Fruit fly (Drosophila melanogaster) whole organism, adult: Measurements from ENCODE around the gene TBC1D23.

Experiments used
- CG11617 ChIP-seq: fragments of 200-800 bp; sonication (Bioruptor generic); optimal IDR thresholded peaks from 2 replicates; lab custom pipeline; 2017; ENCODE audit warnings: mild to moderate bottlenecking, missing biosample characterization, missing genetic modification reagents, missing genetic modification characterization
- CG12768 ChIP-seq: fragments of 200-800 bp; sonication (Bioruptor generic); optimal IDR thresholded peaks from 2 replicates; lab custom pipeline; 2017; ENCODE audit warnings: missing biosample characterization, missing genetic modification characterization, mild to moderate bottlenecking, moderate library complexity, missing genetic modification reagents
- CG14711 ChIP-seq: fragments of 200-800 bp; sonication (Bioruptor generic); optimal IDR thresholded peaks from 2 replicates; lab custom pipeline; 2018; ENCODE audit warnings: missing biosample characterization, mild to moderate bottlenecking, missing genetic modification characterization, moderate library complexity
- CG1620 ChIP-seq: fragments of 200-800 bp; sonication (Bioruptor generic); optimal IDR thresholded peaks from 2 replicates; lab custom pipeline; 2016; ENCODE audit warnings: missing biosample characterization, missing genetic modification characterization
- CG33017 ChIP-seq: fragments of 200-800 bp; sonication (Bioruptor generic); optimal IDR thresholded peaks from 2 replicates; lab custom pipeline; 2018; ENCODE audit warnings: missing biosample characterization, mild to moderate bottlenecking, missing genetic modification characterization, moderate library complexity
- CG5204 ChIP-seq: fragments of 200-800 bp; sonication (Bioruptor generic); optimal IDR thresholded peaks from 2 replicates; lab custom pipeline; 2016; ENCODE audit warnings: missing biosample characterization, missing genetic modification characterization
- CG7045 ChIP-seq: fragments of 200-800 bp; sonication (Bioruptor generic); optimal IDR thresholded peaks from 2 replicates; lab custom pipeline; 2017; ENCODE audit warnings: missing biosample characterization, mild to moderate bottlenecking, missing genetic modification characterization
- CG7101 ChIP-seq: fragments of 200-800 bp; sonication (Bioruptor generic); optimal IDR thresholded peaks from 2 replicates; lab custom pipeline; 2018; ENCODE audit warnings: missing biosample characterization, mild to moderate bottlenecking, missing genetic modification characterization, moderate library complexity
- Clk ChIP-seq: fragments of 200-800 bp; sonication (Bioruptor generic); optimal IDR thresholded peaks from 2 replicates; lab custom pipeline; 2017; ENCODE audit warnings: missing biosample characterization, missing genetic modification characterization
- Crg-1 ChIP-seq: fragments of 200-800 bp; sonication (Bioruptor generic); optimal IDR thresholded peaks from 2 replicates; lab custom pipeline; 2016; ENCODE audit warnings: missing biosample characterization, missing genetic modification characterization
- Hr96 ChIP-seq: fragments of 200-800 bp; sonication (Bioruptor generic); optimal IDR thresholded peaks from 2 replicates; lab custom pipeline; 2016; ENCODE audit warnings: missing biosample characterization, missing genetic modification characterization
- Mnt ChIP-seq: fragments of 200-800 bp; sonication (Bioruptor generic); optimal IDR thresholded peaks from 2 replicates; lab custom pipeline; 2016; ENCODE audit warnings: missing biosample characterization, mild to moderate bottlenecking, missing genetic modification characterization
- bab1 ChIP-seq: fragments of 200-800 bp; sonication (Bioruptor generic); optimal IDR thresholded peaks from 3 replicates; lab custom pipeline; 2019; ENCODE audit warnings: missing biosample characterization, mild to moderate bottlenecking, missing genetic modification characterization, moderate library complexity
- cic ChIP-seq: fragments of 200-800 bp; sonication (Bioruptor generic); optimal IDR thresholded peaks from 2 replicates; lab custom pipeline; 2017; ENCODE audit warnings: missing biosample characterization, mild to moderate bottlenecking, missing genetic modification characterization, moderate library complexity
- cnc ChIP-seq, 2 experiments: fragments of >200 bp; optimal IDR thresholded peaks; 2 replicates each; lab custom pipeline; 2017
- kay ChIP-seq: fragments of 200-800 bp; sonication (Bioruptor generic); peaks from one replicate; lab custom pipeline; 2016; ENCODE audit warnings: missing biosample characterization, missing genetic modification characterization, borderline replicate concordance
- ovo ChIP-seq: fragments of 200-800 bp; sonication (Bioruptor generic); optimal IDR thresholded peaks from 2 replicates; lab custom pipeline; 2016; ENCODE audit warnings: missing biosample characterization, missing genetic modification characterization
- pad ChIP-seq: fragments of 200-800 bp; sonication (Bioruptor generic); optimal IDR thresholded peaks from 3 replicates; lab custom pipeline; 2017; ENCODE audit warnings: missing biosample characterization, missing genetic modification characterization, mild to moderate bottlenecking, moderate library complexity, missing genetic modification reagents
- tj ChIP-seq: fragments of 200-800 bp; sonication (Bioruptor generic); optimal IDR thresholded peaks from 3 replicates; lab custom pipeline; 2017; ENCODE audit warnings: missing biosample characterization, mild to moderate bottlenecking, missing genetic modification characterization, moderate library complexity
- toe ChIP-seq: fragments of 200-800 bp; sonication (Bioruptor generic); optimal IDR thresholded peaks from 2 replicates; lab custom pipeline; 2016; ENCODE audit warnings: missing biosample characterization, missing genetic modification characterization

The TBC1D23 gene

dm6 chr2L:1156592-1157249, 27.6 kb downstream of the TBC1D23 start:
- TF ChIP-seq cic (GFP tag; lab: Kevin White, UChicago) (no peak), bab1 (GFP tag; lab: Kevin White, UChicago) (no peak), ovo (no peak), Crg-1 (GFP tag; lab: Kevin White, UChicago) (no peak), CG5204 (GFP tag; lab: Kevin White, UChicago) (no peak), tj (GFP tag; lab: Kevin White, UChicago) (no peak), pad (no peak), kay (GFP tag; lab: Kevin White, UChicago) (no peak), Hr96 (GFP tag; lab: Kevin White, UChicago) (no peak), CG12768 (no peak), Mnt (GFP tag; lab: Kevin White, UChicago) (no peak), CG1620 (GFP tag; lab: Kevin White, UChicago) (no peak), Clk (GFP tag; lab: Kevin White, UChicago) (no peak), cnc (optimal IDR thresholded peaks at IDR 0.05; lab: Kevin White, UChicago) (no peak), CG11617 (GFP tag; lab: Kevin White, UChicago) (no peak), CG14711 (tag; lab: Kevin White, UChicago) (no peak), toe (GFP tag; lab: Kevin White, UChicago) (no peak), CG7045 (GFP tag; lab: Kevin White, UChicago) (no peak), CG33017 (no peak)

- TF ChIP-seq kay (GFP tag; lab: Kevin White, UChicago) (peak; percentile 97), pad (no peak), tj (GFP tag; lab: Kevin White, UChicago) (peak; percentile 89)
Measured at dm6 chr2L:1157357-1157678, 28.2 kb downstream of the TBC1D23 start.

- TF ChIP-seq tj (GFP tag; lab: Kevin White, UChicago): peak; percentile 75
- peak; percentile 19 for TF ChIP-seq CG14711 (tag; lab: Kevin White, UChicago)
- no peak for TF ChIP-seq bab1 (GFP tag; lab: Kevin White, UChicago)
- TF ChIP-seq CG7045 (GFP tag; lab: Kevin White, UChicago): peak; percentile 20
- TF ChIP-seq kay (GFP tag; lab: Kevin White, UChicago): no peak
- TF ChIP-seq CG7101: peak; percentile 44
- peak; percentile 7 for TF ChIP-seq Hr96 (GFP tag; lab: Kevin White, UChicago)
- no peak for TF ChIP-seq cnc (optimal IDR thresholded peaks at IDR 0.05; lab: Kevin White, UChicago)
- TF ChIP-seq CG33017: peak; percentile 21
- peak; percentile 6 for TF ChIP-seq CG1620 (GFP tag; lab: Kevin White, UChicago)
- no peak for TF ChIP-seq toe (GFP tag; lab: Kevin White, UChicago)
- no peak for TF ChIP-seq Clk (GFP tag; lab: Kevin White, UChicago)
- no peak for TF ChIP-seq CG11617 (GFP tag; lab: Kevin White, UChicago)
- peak; percentile 87 for TF ChIP-seq ovo
- TF ChIP-seq pad: peak; percentile 97
- TF ChIP-seq Crg-1 (GFP tag; lab: Kevin White, UChicago): no peak
- no peak for TF ChIP-seq CG12768
- TF ChIP-seq Mnt (GFP tag; lab: Kevin White, UChicago): peak; percentile 75
- TF ChIP-seq CG5204 (GFP tag; lab: Kevin White, UChicago): no peak
- TF ChIP-seq cic (GFP tag; lab: Kevin White, UChicago): peak; percentile 39
Measured at dm6 chr2L:1157679-1158518, 28.8 kb downstream of the TBC1D23 start, which contains the start of gene capt. Gene capt (minus strand): TSS chr2L:1158262.

dm6 chr2L:1158519-1159319, 29.6 kb downstream of the TBC1D23 start, which contains the start of gene Tango14:
Gene Tango14 (plus strand): TSS chr2L:1158661.
- TF ChIP-seq CG7101 (no peak), CG11617 (GFP tag; lab: Kevin White, UChicago) (no peak), CG14711 (tag; lab: Kevin White, UChicago) (no peak), CG33017 (no peak), tj (GFP tag; lab: Kevin White, UChicago) (no peak), CG5204 (GFP tag; lab: Kevin White, UChicago) (no peak), cnc (optimal IDR thresholded peaks at IDR 0.05; lab: Kevin White, UChicago) (no peak), Crg-1 (GFP tag; lab: Kevin White, UChicago) (no peak), ovo (no peak), CG1620 (GFP tag; lab: Kevin White, UChicago) (no peak), Mnt (GFP tag; lab: Kevin White, UChicago) (no peak)

dm6 chr2L:1163538-1164143, 34.5 kb downstream of the TBC1D23 start, which contains the start of gene CG5080:
Gene CG5080 (minus strand): TSS chr2L:1163886.
- TF ChIP-seq Mnt (GFP tag; lab: Kevin White, UChicago): no peak
- TF ChIP-seq cic (GFP tag; lab: Kevin White, UChicago): no peak
